Fruit fly (Drosophila melanogaster) whole organism, embryonic: ENCODE results near the gene Frmd5.

Experiments used
- Antp ChIP-seq: fragments of 200-800 bp; sonication (Bioruptor generic); optimal IDR thresholded peaks from 3 replicates; lab custom pipeline; 2016; ENCODE audit warnings: missing biosample characterization, missing genetic modification characterization
- Atf-2 ChIP-seq: fragments of 200-800 bp; sonication (Bioruptor generic); optimal IDR thresholded peaks from 2 replicates; lab custom pipeline; 2016; ENCODE audit warnings: missing biosample characterization, missing genetic modification characterization
- Bgb ChIP-seq: fragments of 200-800 bp; sonication (Bioruptor generic); IDR thresholded peaks from 2 replicates; pipeline ENCODE4 v1.3.6; 2022; ENCODE audit warnings: missing biosample characterization, missing genetic modification characterization; ENCODE audit not compliant: partially characterized antibody
- Bteb2 ChIP-seq: fragments of 200-800 bp; sonication (Bioruptor generic); optimal IDR thresholded peaks from 2 replicates; lab custom pipeline; 2016; ENCODE audit warnings: missing biosample characterization, missing genetic modification characterization
- CG10274 ChIP-seq: fragments of 200-800 bp; sonication (Bioruptor generic); optimal IDR thresholded peaks from 3 replicates; lab custom pipeline; 2017; ENCODE audit warnings: missing biosample characterization, mild to moderate bottlenecking, missing genetic modification characterization
- CG11560 ChIP-seq: fragments of 200-800 bp; sonication (Bioruptor generic); IDR thresholded peaks from 3 replicates; pipeline ENCODE4 v1.3.6; 2022; ENCODE audit warnings: missing biosample characterization, missing genetic modification characterization
- CG1233 ChIP-seq: fragments of 200-800 bp; sonication (Bioruptor generic); optimal IDR thresholded peaks from 4 replicates; lab custom pipeline; 2018; ENCODE audit warnings: missing biosample characterization, mild to moderate bottlenecking, missing genetic modification characterization
- CG1603 ChIP-seq: fragments of 200-800 bp; sonication (Bioruptor generic); optimal IDR thresholded peaks from 2 replicates; lab custom pipeline; 2019; ENCODE audit warnings: missing biosample characterization, mild to moderate bottlenecking, missing genetic modification characterization, moderate library complexity
- CG17829 ChIP-seq: fragments of 200-800 bp; optimal IDR thresholded peaks from 2 replicates; lab custom pipeline; 2019; ENCODE audit warnings: missing biosample characterization, mild to moderate bottlenecking, missing genetic modification characterization, moderate library complexity
- CG33213 ChIP-seq: fragments of 200-800 bp; sonication (Bioruptor generic); optimal IDR thresholded peaks from 3 replicates; lab custom pipeline; 2016; ENCODE audit warnings: missing biosample characterization, missing genetic modification characterization
- CG3847 ChIP-seq: fragments of 200-800 bp; sonication (Bioruptor generic); IDR thresholded peaks from 2 replicates; pipeline ENCODE4 v1.3.6; 2022; ENCODE audit warnings: missing biosample characterization, missing genetic modification characterization
- CG4282 ChIP-seq: fragments of 200-800 bp; sonication (Bioruptor generic); optimal IDR thresholded peaks from 2 replicates; lab custom pipeline; 2016; ENCODE audit warnings: missing biosample characterization, missing genetic modification characterization
- CG43689 ChIP-seq: fragments of 200-800 bp; sonication (Bioruptor generic); IDR thresholded peaks from 2 replicates; pipeline ENCODE4 v1.3.6; 2022; ENCODE audit warnings: missing biosample characterization, missing genetic modification characterization
- CG4404 ChIP-seq: fragments of 200-800 bp; sonication (Bioruptor generic); IDR thresholded peaks from 2 replicates; pipeline ENCODE4 v1.3.6; 2022; ENCODE audit warnings: missing biosample characterization, missing genetic modification characterization
- CG6254 ChIP-seq: fragments of 200-800 bp; sonication (Bioruptor generic); optimal IDR thresholded peaks from 3 replicates; lab custom pipeline; 2017; ENCODE audit warnings: mild to moderate bottlenecking, missing biosample characterization, missing genetic modification reagents, missing genetic modification characterization
- CG6791 ChIP-seq: fragments of 200-800 bp; sonication (Bioruptor generic); IDR thresholded peaks from 3 replicates; pipeline ENCODE4 v1.3.6; 2022; ENCODE audit warnings: missing biosample characterization, missing genetic modification characterization; ENCODE audit not compliant: partially characterized antibody
- CG7357 ChIP-seq: fragments of 200-800 bp; sonication (Bioruptor generic); IDR thresholded peaks from 3 replicates; pipeline ENCODE4 v1.3.6; 2022; ENCODE audit warnings: missing biosample characterization, missing genetic modification characterization
- CG7987 ChIP-seq: fragments of 200-800 bp; sonication (Bioruptor generic); optimal IDR thresholded peaks from 2 replicates; lab custom pipeline; 2018; ENCODE audit warnings: missing biosample characterization, mild to moderate bottlenecking, missing genetic modification characterization, moderate library complexity
- CG9437 ChIP-seq: fragments of 200-800 bp; sonication (Bioruptor generic); optimal IDR thresholded peaks from 2 replicates; lab custom pipeline; 2018; ENCODE audit warnings: missing biosample characterization, mild to moderate bottlenecking, missing genetic modification characterization
- CG9817 ChIP-seq: fragments of 200-800 bp; sonication (Bioruptor generic); optimal IDR thresholded peaks from 2 replicates; lab custom pipeline; 2018; ENCODE audit warnings: missing biosample characterization, mild to moderate bottlenecking, missing genetic modification characterization, moderate library complexity
- Camta ChIP-seq: fragments of 200-800 bp; sonication (Bioruptor generic); optimal IDR thresholded peaks from 2 replicates; lab custom pipeline; 2016; ENCODE audit warnings: missing biosample characterization, missing genetic modification characterization
- Chrac-16 ChIP-seq: fragments of 200-800 bp; sonication (Bioruptor generic); optimal IDR thresholded peaks from 3 replicates; lab custom pipeline; 2016; ENCODE audit warnings: missing biosample characterization, missing genetic modification characterization
- HmgZ ChIP-seq: fragments of 200-800 bp; sonication (Bioruptor generic); optimal IDR thresholded peaks from 2 replicates; lab custom pipeline; 2018; ENCODE audit warnings: missing biosample characterization, mild to moderate bottlenecking, missing genetic modification characterization
- NK7.1 ChIP-seq: fragments of 200-800 bp; sonication (Bioruptor generic); optimal IDR thresholded peaks from 3 replicates; lab custom pipeline; 2016; ENCODE audit warnings: missing biosample characterization, missing genetic modification characterization
- Sox100B ChIP-seq: fragments of 200-800 bp; sonication (Bioruptor generic); optimal IDR thresholded peaks from 3 replicates; lab custom pipeline; 2018; ENCODE audit warnings: missing biosample characterization, mild to moderate bottlenecking, missing genetic modification characterization
- az2 ChIP-seq: fragments of 200-800 bp; sonication (Bioruptor generic); optimal IDR thresholded peaks from 3 replicates; lab custom pipeline; 2016; ENCODE audit warnings: missing biosample characterization, missing genetic modification characterization
- bigmax ChIP-seq: fragments of 200-800 bp; sonication (Bioruptor generic); optimal IDR thresholded peaks from 2 replicates; lab custom pipeline; 2018; ENCODE audit warnings: missing biosample characterization, mild to moderate bottlenecking, missing genetic modification characterization
- cas ChIP-seq: fragments of 200-800 bp; sonication (Bioruptor generic); IDR thresholded peaks from 2 replicates; pipeline ENCODE4 v1.3.6; 2022; ENCODE audit warnings: missing biosample characterization, missing genetic modification characterization
- cg ChIP-seq: fragments of 200-800 bp; sonication (Bioruptor generic); optimal IDR thresholded peaks from 3 replicates; lab custom pipeline; 2019; ENCODE audit warnings: missing biosample characterization, mild to moderate bottlenecking, missing genetic modification characterization, moderate library complexity
- crc ChIP-seq: fragments of 200-800 bp; sonication (Bioruptor generic); optimal IDR thresholded peaks from 2 replicates; lab custom pipeline; 2016; ENCODE audit warnings: missing biosample characterization, missing genetic modification characterization
- croc ChIP-seq: fragments of 200-800 bp; sonication (Bioruptor generic); conservative IDR thresholded peaks from 3 replicates; pipeline ENCODE4 v1.3.6; 2022; ENCODE audit warnings: missing biosample characterization, missing genetic modification characterization
- crp ChIP-seq, 2 experiments: fragments of 200-800 bp; sonication (Bioruptor generic); optimal IDR thresholded peaks; 2 replicates in 1 of 2; 3 replicates in 1 of 2; lab custom pipeline; 2017; ENCODE audit warnings: missing biosample characterization in 2 of 2, missing genetic modification characterization in 2 of 2, mild to moderate bottlenecking in 1 of 2, moderate library complexity in 1 of 2
- gem ChIP-seq: fragments of 200-800 bp; sonication (Bioruptor generic); optimal IDR thresholded peaks from 2 replicates; lab custom pipeline; 2019; ENCODE audit warnings: missing biosample characterization, mild to moderate bottlenecking, missing genetic modification characterization, moderate library complexity
- ken ChIP-seq: fragments of 200-800 bp; sonication (Bioruptor generic); IDR thresholded peaks from 3 replicates; pipeline ENCODE4 v1.3.6; 2022; ENCODE audit warnings: missing biosample characterization, missing genetic modification characterization
- kni ChIP-seq: fragments of 200-800 bp; sonication (Bioruptor generic); optimal IDR thresholded peaks from 3 replicates; lab custom pipeline; 2017; ENCODE audit warnings: mild to moderate bottlenecking, missing biosample characterization, missing genetic modification reagents, missing genetic modification characterization
- lola ChIP-seq, 3 experiments: fragments of >200 bp in 2 of 3; fragments of 200-800 bp in 1 of 3; sonication (Bioruptor generic) in 1 of 3; optimal IDR thresholded peaks; 2 replicates each; lab custom pipeline; 2017 to 2019; ENCODE audit warnings: missing biosample characterization in 3 of 3, missing genetic modification characterization in 3 of 3, mild to moderate bottlenecking in 1 of 3, moderate library complexity in 1 of 3
- lov ChIP-seq, 2 experiments: fragments of 200-800 bp in 1 of 2; fragments of >200 bp in 1 of 2; sonication (Bioruptor generic) in 1 of 2; IDR thresholded peaks in 1 of 2; optimal IDR thresholded peaks in 1 of 2; 2 replicates in 1 of 2; 3 replicates in 1 of 2; pipeline versions ENCODE4 v1.3.6 to Lab custom; 2017 to 2022; ENCODE audit warnings: missing biosample characterization in 1 of 2, missing genetic modification characterization in 1 of 2
- mld ChIP-seq: fragments of 200-800 bp; sonication (Bioruptor generic); IDR thresholded peaks from 3 replicates; pipeline ENCODE4 v1.3.6; 2022; ENCODE audit warnings: missing biosample characterization, missing genetic modification characterization; ENCODE audit not compliant: partially characterized antibody
- nau ChIP-seq: fragments of 200-800 bp; sonication (Bioruptor generic); optimal IDR thresholded peaks from 3 replicates; lab custom pipeline; 2017; ENCODE audit warnings: missing biosample characterization, mild to moderate bottlenecking, missing genetic modification characterization, missing genetic modification reagents
- nmo ChIP-seq: fragments of 200-800 bp; sonication (Bioruptor generic); optimal IDR thresholded peaks from 2 replicates; lab custom pipeline; 2018; ENCODE audit warnings: missing biosample characterization, mild to moderate bottlenecking, missing genetic modification characterization, moderate library complexity
- otp ChIP-seq: fragments of 200-800 bp; sonication (Bioruptor generic); IDR thresholded peaks from 3 replicates; pipeline ENCODE4, ENCODE4 v1.3.6; 2022; ENCODE audit warnings: missing biosample characterization, missing genetic modification characterization
- pho ChIP-seq: fragments of 200-800 bp; sonication (Bioruptor generic); optimal IDR thresholded peaks from 2 replicates; lab custom pipeline; 2016; ENCODE audit warnings: missing biosample characterization, missing genetic modification characterization
- pnt ChIP-seq: fragments of 200-800 bp; sonication (Bioruptor generic); optimal IDR thresholded peaks from 3 replicates; lab custom pipeline; 2016; ENCODE audit warnings: missing biosample characterization, missing genetic modification characterization
- rib ChIP-seq: fragments of 200-800 bp; sonication (Bioruptor generic); IDR thresholded peaks from 2 replicates; pipeline ENCODE4 v1.3.6; 2022; ENCODE audit warnings: missing biosample characterization, missing genetic modification characterization
- row ChIP-seq: fragments of 200-800 bp; sonication (Bioruptor generic); IDR thresholded peaks from 3 replicates; pipeline ENCODE4 v1.3.6; 2022; ENCODE audit warnings: missing biosample characterization, missing genetic modification characterization
- run ChIP-seq: fragments of 200-800 bp; sonication (Bioruptor generic); optimal IDR thresholded peaks from 3 replicates; lab custom pipeline; 2018; ENCODE audit warnings: missing biosample characterization, mild to moderate bottlenecking, missing genetic modification characterization
- sim ChIP-seq: fragments of 200-800 bp; sonication (Bioruptor generic); IDR thresholded peaks from 2 replicates; pipeline ENCODE4 v1.3.6; 2022; ENCODE audit warnings: missing biosample characterization, missing genetic modification characterization
- sqz ChIP-seq: fragments of 200-800 bp; sonication (Bioruptor generic); optimal IDR thresholded peaks from 3 replicates; lab custom pipeline; 2018; ENCODE audit warnings: missing biosample characterization, mild to moderate bottlenecking, missing genetic modification characterization
- tx ChIP-seq: fragments of 200-800 bp; sonication (Bioruptor generic); optimal IDR thresholded peaks from 2 replicates; lab custom pipeline; 2016; ENCODE audit warnings: missing biosample characterization, missing genetic modification characterization
- wdn ChIP-seq: fragments of 200-800 bp; sonication (Bioruptor generic); IDR thresholded peaks from 2 replicates; pipeline ENCODE4 v1.3.6; 2022; ENCODE audit warnings: missing biosample characterization, missing genetic modification characterization
- wor ChIP-seq: fragments of 200-800 bp; sonication (Bioruptor generic); IDR thresholded peaks from 2 replicates; pipeline ENCODE4 v1.3.6; 2022; ENCODE audit warnings: missing biosample characterization, missing genetic modification characterization

The Frmd5 gene

DNA sequence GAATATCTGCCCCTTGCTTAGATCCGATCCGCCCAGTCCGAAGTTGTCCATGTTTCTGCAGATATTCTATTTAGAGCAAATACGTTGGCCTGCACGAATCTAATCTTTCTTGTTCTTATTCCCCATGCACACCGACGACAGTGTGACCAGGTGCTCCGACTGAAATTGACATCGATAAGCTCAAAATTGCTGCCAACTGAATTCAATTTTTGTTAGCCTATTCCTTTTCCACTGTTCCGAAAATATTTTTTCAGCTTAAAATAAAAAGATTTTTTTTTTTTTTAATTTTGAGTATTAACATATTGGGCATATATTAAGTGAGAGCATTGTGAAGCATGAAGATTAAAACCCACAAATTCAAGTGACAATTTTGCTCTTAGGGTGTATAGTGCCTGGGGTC, 40.5 kb upstream of the Frmd5 start, which contains the start of gene nmd (continued):
- TF ChIP-seq lola (GFP tag; optimal IDR thresholded peaks at IDR 0.05; lab: Kevin White, UChicago) (no peak), az2 (GFP tag; lab: Kevin White, UChicago) (no peak), tx (GFP tag; lab: Kevin White, UChicago) (no peak), CG9437 (GFP tag; lab: Kevin White, UChicago) (no peak), wor (no peak), HmgZ (tag; lab: Kevin White, UChicago) (peak; percentile 19), gem (tag; lab: Kevin White, UChicago) (peak; percentile 16), sqz (GFP tag; lab: Kevin White, UChicago) (no peak), row (peak; percentile 81), Sox100B (GFP tag; lab: Kevin White, UChicago) (no peak), Camta (no peak), bigmax (GFP tag; lab: Kevin White, UChicago) (no peak), CG3847 (peak; percentile 72), Atf-2 (GFP tag; lab: Kevin White, UChicago) (no peak), CG1233 (no peak), Chrac-16 (GFP tag; lab: Kevin White, UChicago) (peak; percentile 12), otp (GFP tag; lab: Robert Waterston, UW) (no peak), CG11560 (tag; lab: Robert Waterston, UW) (no peak), Bteb2 (no peak), cas (GFP tag; lab: Robert Waterston, UW) (no peak), ken (GFP tag; lab: Robert Waterston, UW) (0 out of 3 replicates have a peak, but pooled peaks have one; percentile 9), CG33213 (GFP tag; lab: Kevin White, UChicago) (peak; percentile 49), rib (GFP tag; lab: Robert Waterston, UW) (no peak), CG10274 (GFP tag; lab: Kevin White, UChicago) (no peak), lov (optimal IDR thresholded peaks at IDR 0.05; lab: Kevin White, UChicago) (no peak), lov (GFP tag; IDR thresholded peaks at IDR 0.05; lab: Robert Waterston, UW) (no peak), nmo (GFP tag; lab: Kevin White, UChicago) (peak; percentile 41), pho (GFP tag; lab: Kevin White, UChicago) (peak; percentile 5), CG43689 (no peak), wdn (GFP tag; lab: Robert Waterston, UW) (no peak), cg (peak; percentile 4), kni (GFP tag; lab: Kevin White, UChicago) (no peak), Antp (GFP tag; lab: Kevin White, UChicago) (no peak), crp (GFP tag; optimal IDR thresholded peaks at IDR 0.05; lab: Kevin White, UChicago) (no peak), croc (no peak), CG7987 (GFP tag; lab: Kevin White, UChicago) (peak; percentile 17), CG7357 (no peak), CG4282 (GFP tag; lab: Kevin White, UChicago) (no peak), NK7.1 (no peak), pnt (GFP tag; lab: Kevin White, UChicago) (no peak), mld (no peak), crc (no peak), CG1603 (tag; lab: Kevin White, UChicago) (peak; percentile 63), sim (GFP tag; lab: Robert Waterston, UW) (no peak), Bgb (peak; percentile 53; the same call in 1 of the 2 replicates), CG6254 (GFP tag; lab: Kevin White, UChicago) (no peak), CG9817 (tag; lab: Kevin White, UChicago) (peak; percentile 16), run (tag; lab: Kevin White, UChicago) (no peak), nau (no peak), CG6791 (GFP tag; lab: Robert Waterston, UW) (0 out of 3 replicates have a peak, but pooled peaks have one; percentile 22), CG4404 (no peak), CG17829 (tag; lab: Kevin White, UChicago) (peak; percentile 13)
